Fruit fly (Drosophila melanogaster): ENCODE measurements around the gene EndoGI.

- peak; percentile 65 for TF ChIP-seq Sox102F (GFP tag; optimal IDR thresholded peaks at IDR 0.05)
- TF ChIP-seq Eip93F (GFP tag; optimal IDR thresholded peaks at IDR 0.05), result no peak
- TF ChIP-seq Eip75B (GFP tag; optimal IDR thresholded peaks at IDR 0.05), result peak; percentile 63
- TF ChIP-seq CG10631 (GFP tag; optimal IDR thresholded peaks at IDR 0.05), result peak; percentile 81
- TF ChIP-seq CG9139 (GFP tag; optimal IDR thresholded peaks at IDR 0.05), result peak; percentile 63
- TF ChIP-seq Ets96B (tag; optimal IDR thresholded peaks at IDR 0.05), result peak; percentile 75
- TF ChIP-seq CG11902 (GFP tag; optimal IDR thresholded peaks at IDR 0.05), result peak; percentile 27
- TF ChIP-seq net (GFP tag; optimal IDR thresholded peaks at IDR 0.05), result peak; percentile 80
These were observed 29.0 kb downstream of the EndoGI start for dm6 chr2L:16286360-16287005.

Measured in whole organism, prepupa.